Fruit fly (Drosophila melanogaster) whole organism, embryonic: ENCODE results near the gene CG32202.
A peak's percentile ranks its signal among the peaks of the same experiment; 100 is the strongest.

Experiments
- ATbp ChIP-seq: fragments of 200-800 bp; sonication (Bioruptor generic); optimal IDR thresholded peaks from 2 replicates; lab custom pipeline; 2017; ENCODE audit warnings: missing biosample characterization, mild to moderate bottlenecking, missing genetic modification characterization, missing genetic modification reagents
- Atf-2 ChIP-seq: fragments of 200-800 bp; sonication (Bioruptor generic); optimal IDR thresholded peaks from 2 replicates; lab custom pipeline; 2016; ENCODE audit warnings: missing biosample characterization, missing genetic modification characterization
- Awh ChIP-seq: fragments of 200-800 bp; sonication (Bioruptor generic); IDR thresholded peaks from 2 replicates; pipeline ENCODE4, ENCODE4 v1.3.6; 2022; ENCODE audit warnings: missing biosample characterization, missing genetic modification characterization
- Bdp1 ChIP-seq: fragments of 200-800 bp; sonication (Bioruptor generic); optimal IDR thresholded peaks from 3 replicates; lab custom pipeline; 2016; ENCODE audit warnings: missing biosample characterization, missing genetic modification characterization
- CG12104 ChIP-seq: fragments of 200-800 bp; sonication (Bioruptor generic); optimal IDR thresholded peaks from 3 replicates; lab custom pipeline; 2016; ENCODE audit warnings: missing biosample characterization, missing genetic modification characterization
- CG12299 ChIP-seq: fragments of 200-800 bp; sonication (Bioruptor generic); optimal IDR thresholded peaks from 2 replicates; lab custom pipeline; 2018; ENCODE audit warnings: missing biosample characterization, mild to moderate bottlenecking, missing genetic modification characterization
- CG12744 ChIP-seq: fragments of 200-800 bp; sonication (Bioruptor generic); optimal IDR thresholded peaks from 2 replicates; lab custom pipeline; 2016; ENCODE audit warnings: missing biosample characterization, missing genetic modification characterization
- CG12942 ChIP-seq: fragments of 200-800 bp; sonication (Bioruptor generic); optimal IDR thresholded peaks from 3 replicates; lab custom pipeline; 2016; ENCODE audit warnings: missing biosample characterization, missing genetic modification characterization
- CG14667 ChIP-seq: fragments of 200-800 bp; sonication (Bioruptor generic); IDR thresholded peaks from 2 replicates; pipeline ENCODE4 v1.3.6; 2022; ENCODE audit warnings: missing biosample characterization, missing genetic modification characterization
- CG17802 ChIP-seq: fragments of 200-800 bp; sonication (Bioruptor generic); optimal IDR thresholded peaks from 2 replicates; lab custom pipeline; 2018; ENCODE audit warnings: missing biosample characterization, mild to moderate bottlenecking, missing genetic modification characterization, moderate library complexity
- CG18619 ChIP-seq: fragments of 200-800 bp; sonication (Bioruptor generic); optimal IDR thresholded peaks from 3 replicates; lab custom pipeline; 2017; ENCODE audit warnings: missing biosample characterization, mild to moderate bottlenecking, missing genetic modification characterization
- CG2199 ChIP-seq: fragments of 200-800 bp; sonication (Bioruptor generic); IDR thresholded peaks from 3 replicates; pipeline ENCODE4 v1.3.6; 2022; ENCODE audit warnings: missing biosample characterization, missing genetic modification characterization
- CG2712 ChIP-seq: fragments of 200-800 bp; optimal IDR thresholded peaks from 3 replicates; lab custom pipeline; 2019; ENCODE audit warnings: missing biosample characterization, mild to moderate bottlenecking, missing genetic modification characterization, moderate library complexity
- CG2875 ChIP-seq: fragments of 200-800 bp; sonication (Bioruptor generic); optimal IDR thresholded peaks from 2 replicates; lab custom pipeline; 2017; ENCODE audit warnings: missing biosample characterization, mild to moderate bottlenecking, missing genetic modification characterization, missing genetic modification reagents
- CG30431 ChIP-seq: fragments of 200-800 bp; sonication (Bioruptor generic); optimal IDR thresholded peaks from 2 replicates; lab custom pipeline; 2017; ENCODE audit warnings: missing biosample characterization, missing genetic modification characterization
- CG31224 ChIP-seq: fragments of 200-800 bp; sonication (Bioruptor generic); IDR thresholded peaks from 2 replicates; pipeline ENCODE4 v1.3.6; 2022; ENCODE audit warnings: missing biosample characterization, missing genetic modification characterization
- CG32532 ChIP-seq: fragments of 200-800 bp; sonication (Bioruptor generic); IDR thresholded peaks from 2 replicates; pipeline ENCODE4 v1.3.6; 2022; ENCODE audit warnings: missing biosample characterization, missing genetic modification characterization
- CG6683 ChIP-seq: fragments of 200-800 bp; sonication (Bioruptor generic); optimal IDR thresholded peaks from 2 replicates; lab custom pipeline; 2017; ENCODE audit warnings: missing biosample characterization, mild to moderate bottlenecking, missing genetic modification characterization, missing genetic modification reagents
- CG9932 ChIP-seq: fragments of 200-800 bp; sonication (Bioruptor generic); IDR thresholded peaks from 2 replicates; pipeline ENCODE4 v1.3.6; 2022; ENCODE audit warnings: missing biosample characterization, missing genetic modification characterization
- D19A ChIP-seq: fragments of 200-800 bp; optimal IDR thresholded peaks from 3 replicates; lab custom pipeline; 2019; ENCODE audit warnings: missing biosample characterization, mild to moderate bottlenecking, missing genetic modification characterization, moderate library complexity
- Dfd ChIP-seq, 2 experiments: fragments of >200 bp; optimal IDR thresholded peaks; 2 replicates each; lab custom pipeline; 2017; ENCODE audit warnings: missing biosample characterization in 2 of 2, missing genetic modification characterization in 2 of 2
- Hmx ChIP-seq: fragments of 200-800 bp; sonication (Bioruptor generic); optimal IDR thresholded peaks from 2 replicates; lab custom pipeline; 2016; ENCODE audit warnings: missing biosample characterization, missing genetic modification characterization
- Hr39 ChIP-seq: fragments of >200 bp; optimal IDR thresholded peaks from 2 replicates; lab custom pipeline; 2017
- Kr ChIP-seq: fragments of 200-800 bp; sonication (Bioruptor generic); optimal IDR thresholded peaks from 2 replicates; lab custom pipeline; 2017; ENCODE audit warnings: missing biosample characterization, mild to moderate bottlenecking, missing genetic modification characterization
- Mad ChIP-seq: fragments of 200-800 bp; sonication (Bioruptor generic); optimal IDR thresholded peaks from 2 replicates; lab custom pipeline; 2016; ENCODE audit warnings: missing biosample characterization, missing genetic modification characterization
- Myb ChIP-seq: fragments of 200-800 bp; sonication (Bioruptor generic); optimal IDR thresholded peaks from 2 replicates; lab custom pipeline; 2016; ENCODE audit warnings: missing biosample characterization, missing genetic modification characterization
- NfI ChIP-seq: fragments of 200-800 bp; sonication (Bioruptor generic); optimal IDR thresholded peaks from 3 replicates; lab custom pipeline; 2018; ENCODE audit warnings: missing biosample characterization, mild to moderate bottlenecking, missing genetic modification characterization, moderate library complexity
- Optix ChIP-seq: fragments of 200-800 bp; sonication (Bioruptor generic); IDR thresholded peaks from 3 replicates; pipeline ENCODE4 v1.3.6; 2022; ENCODE audit warnings: missing biosample characterization, missing genetic modification characterization
- Ptx1 ChIP-seq: fragments of 200-800 bp; sonication (Bioruptor generic); IDR thresholded peaks from 2 replicates; pipeline ENCODE4 v1.3.6; 2022; ENCODE audit warnings: missing biosample characterization, missing genetic modification characterization
- Sox100B ChIP-seq: fragments of 200-800 bp; sonication (Bioruptor generic); optimal IDR thresholded peaks from 3 replicates; lab custom pipeline; 2018; ENCODE audit warnings: missing biosample characterization, mild to moderate bottlenecking, missing genetic modification characterization
- Sry-β ChIP-seq: fragments of 200-800 bp; sonication (Bioruptor generic); optimal IDR thresholded peaks from 2 replicates; lab custom pipeline; 2018; ENCODE audit warnings: missing biosample characterization, mild to moderate bottlenecking, missing genetic modification characterization, moderate library complexity
- Xbp1 ChIP-seq: fragments of 200-800 bp; sonication (Bioruptor generic); optimal IDR thresholded peaks from 3 replicates; lab custom pipeline; 2016; ENCODE audit warnings: missing biosample characterization, mild to moderate bottlenecking, missing genetic modification characterization
- amos ChIP-seq: fragments of 200-800 bp; sonication (Bioruptor generic); IDR thresholded peaks from 2 replicates; pipeline ENCODE4 v1.3.6; 2022; ENCODE audit warnings: missing biosample characterization, missing genetic modification characterization; ENCODE audit not compliant: partially characterized antibody
- aop ChIP-seq: fragments of 200-800 bp; sonication (Bioruptor generic); IDR thresholded peaks from 2 replicates; pipeline ENCODE4 v1.3.6; 2022; ENCODE audit warnings: missing biosample characterization, missing genetic modification characterization
- bowl ChIP-seq: fragments of 200-800 bp; sonication (Bioruptor generic); IDR thresholded peaks from 2 replicates; pipeline ENCODE4 v1.3.6; 2022; ENCODE audit warnings: missing biosample characterization, missing genetic modification characterization
- disco-r ChIP-seq: fragments of 200-800 bp; sonication (Bioruptor generic); optimal IDR thresholded peaks from 2 replicates; lab custom pipeline; 2016; ENCODE audit warnings: missing biosample characterization, missing genetic modification characterization
- en ChIP-seq: fragments of 200-800 bp; sonication (Bioruptor generic); optimal IDR thresholded peaks from 2 replicates; lab custom pipeline; 2016; ENCODE audit warnings: missing biosample characterization, missing genetic modification characterization
- eve ChIP-seq, 2 experiments: fragments of >200 bp; optimal IDR thresholded peaks; 2 replicates each; lab custom pipeline; 2017; ENCODE audit warnings: missing biosample characterization in 2 of 2, missing genetic modification characterization in 2 of 2
- eyg ChIP-seq: fragments of 200-800 bp; sonication (Bioruptor generic); optimal IDR thresholded peaks from 3 replicates; lab custom pipeline; 2016; ENCODE audit warnings: missing biosample characterization, missing genetic modification characterization
- gro ChIP-seq: fragments of 200-800 bp; sonication (Bioruptor generic); optimal IDR thresholded peaks from 2 replicates; lab custom pipeline; 2016; ENCODE audit warnings: missing biosample characterization, missing genetic modification characterization
- lola ChIP-seq, 3 experiments: fragments of >200 bp in 2 of 3; fragments of 200-800 bp in 1 of 3; sonication (Bioruptor generic) in 1 of 3; optimal IDR thresholded peaks; 2 replicates each; lab custom pipeline; 2017 to 2019; ENCODE audit warnings: missing biosample characterization in 3 of 3, missing genetic modification characterization in 3 of 3, mild to moderate bottlenecking in 1 of 3, moderate library complexity in 1 of 3
- mam ChIP-seq: fragments of 200-800 bp; sonication (Bioruptor generic); optimal IDR thresholded peaks from 3 replicates; lab custom pipeline; 2016; ENCODE audit warnings: missing biosample characterization, missing genetic modification characterization
- onecut ChIP-seq: fragments of 200-800 bp; sonication (Bioruptor generic); IDR thresholded peaks from 2 replicates; pipeline ENCODE4 v1.3.6; 2022; ENCODE audit warnings: missing biosample characterization, missing genetic modification characterization
- pan ChIP-seq, 4 experiments: fragments of >200 bp in 3 of 4; fragments of 200-800 bp in 1 of 4; sonication (Bioruptor generic) in 1 of 4; optimal IDR thresholded peaks in 3 of 4; IDR thresholded peaks in 1 of 4; 2 replicates each; pipeline versions ENCODE4 v1.3.6 to Lab custom; 2017 to 2022; ENCODE audit warnings: missing biosample characterization in 2 of 4, missing genetic modification characterization in 2 of 4, mixed read lengths in 1 of 4
- pho ChIP-seq: fragments of 200-800 bp; sonication (Bioruptor generic); optimal IDR thresholded peaks from 2 replicates; lab custom pipeline; 2016; ENCODE audit warnings: missing biosample characterization, missing genetic modification characterization
- pzg ChIP-seq: fragments of 200-800 bp; sonication (Bioruptor generic); optimal IDR thresholded peaks from 3 replicates; lab custom pipeline; 2018; ENCODE audit warnings: missing biosample characterization, mild to moderate bottlenecking, missing genetic modification characterization, moderate library complexity
- repo ChIP-seq: fragments of 200-800 bp; sonication (Bioruptor generic); optimal IDR thresholded peaks from 2 replicates; lab custom pipeline; 2016; ENCODE audit warnings: missing biosample characterization, missing genetic modification characterization
- sens ChIP-seq: fragments of 200-800 bp; sonication (Bioruptor generic); peaks from one replicate; lab custom pipeline; 2016; ENCODE audit warnings: missing biosample characterization, missing genetic modification characterization
- seq ChIP-seq: fragments of 200-800 bp; sonication (Bioruptor generic); IDR thresholded peaks from 2 replicates; pipeline ENCODE4 v1.3.6; 2022; ENCODE audit warnings: missing biosample characterization, missing genetic modification characterization
- unc-4 ChIP-seq: fragments of 200-800 bp; sonication (Bioruptor generic); IDR thresholded peaks from 2 replicates; pipeline ENCODE4 v1.3.6; 2022; ENCODE audit warnings: missing biosample characterization, missing genetic modification characterization; ENCODE audit not compliant: partially characterized antibody
- wor ChIP-seq: fragments of 200-800 bp; sonication (Bioruptor generic); IDR thresholded peaks from 2 replicates; pipeline ENCODE4 v1.3.6; 2022; ENCODE audit warnings: missing biosample characterization, missing genetic modification characterization
- yki ChIP-seq: fragments of >200 bp; optimal IDR thresholded peaks from 3 replicates; lab custom pipeline; 2018

The CG32202 gene

dm6 chr3L:18672203-18672602, 9.8 kb upstream of the CG32202 start (continued):
- TF ChIP-seq aop (GFP tag; lab: Robert Waterston, UW), result no peak
- no peak for TF ChIP-seq CG2199 (GFP tag; lab: Robert Waterston, UW)
- TF ChIP-seq Myb, result peak; percentile 40
- TF ChIP-seq pzg (GFP tag; lab: Kevin White, UChicago), result peak; percentile 51
- peak; percentile 86 for TF ChIP-seq sens (GFP tag; lab: Kevin White, UChicago)
- TF ChIP-seq Hmx (GFP tag; lab: Kevin White, UChicago), result no peak
- peak; percentile 14 for TF ChIP-seq pho
- TF ChIP-seq ATbp (GFP tag; lab: Kevin White, UChicago), result no peak
- 0 out of 2 replicates have a peak, but pooled peaks have one; percentile 11 for TF ChIP-seq unc-4 (GFP tag; lab: Robert Waterston, UW)
- TF ChIP-seq mam (GFP tag; lab: Kevin White, UChicago), result peak; percentile 32
- no peak for TF ChIP-seq Sox100B (GFP tag; lab: Kevin White, UChicago)
- TF ChIP-seq CG18619 (GFP tag; lab: Kevin White, UChicago), result no peak
- no peak for TF ChIP-seq yki
- no peak for TF ChIP-seq D19A (tag; lab: Kevin White, UChicago)
- TF ChIP-seq Kr (GFP tag; lab: Kevin White, UChicago), result peak; percentile 48
- TF ChIP-seq CG30431 (GFP tag; lab: Kevin White, UChicago), result no peak
- no peak for TF ChIP-seq CG12942 (GFP tag; lab: Kevin White, UChicago)
- no peak for TF ChIP-seq eyg (GFP tag; lab: Kevin White, UChicago)
- no peak for TF ChIP-seq lola (GFP tag; optimal IDR thresholded peaks at IDR 0.05; lab: Kevin White, UChicago)
- TF ChIP-seq CG14667, result no peak
- TF ChIP-seq Dfd (GFP tag; optimal IDR thresholded peaks at IDR 0.05; lab: Kevin White, UChicago), result no peak
- no peak for TF ChIP-seq CG6683
- TF ChIP-seq amos (GFP tag; lab: Robert Waterston, UW), result no peak
- TF ChIP-seq Sry-β, result no peak
- TF ChIP-seq CG12744 (GFP tag; lab: Kevin White, UChicago), result no peak
- no peak for TF ChIP-seq Ptx1
- TF ChIP-seq Atf-2 (GFP tag; lab: Kevin White, UChicago), result no peak
- TF ChIP-seq en (GFP tag; lab: Kevin White, UChicago), result no peak
- TF ChIP-seq onecut (GFP tag; lab: Robert Waterston, UW), result no peak
- no peak for TF ChIP-seq CG31224
- TF ChIP-seq Hr39 (lab: Kevin White, UChicago), result no peak
- no peak for TF ChIP-seq disco-r (GFP tag; lab: Kevin White, UChicago)
- no peak for TF ChIP-seq pan (optimal IDR thresholded peaks at IDR 0.05; lab: Kevin White, UChicago)
- peak in 1 of 2 experiments; percentile 30 for TF ChIP-seq pan (GFP tag; optimal IDR thresholded peaks at IDR 0.05 in 1 of 2, IDR thresholded peaks at IDR 0.05 in 1 of 2)
- TF ChIP-seq CG32532, result peak; percentile 42; the same call in 1 of the 2 replicates
- no peak for TF ChIP-seq Bdp1
- no peak for TF ChIP-seq Awh
- no peak for TF ChIP-seq CG2875 (GFP tag; lab: Kevin White, UChicago)
- TF ChIP-seq CG2712, result peak; percentile 17
- no peak for TF ChIP-seq CG12299 (tag; lab: Kevin White, UChicago)
- no peak for TF ChIP-seq CG17802 (tag; lab: Kevin White, UChicago)
- TF ChIP-seq NfI, result peak; percentile 14
- no peak for TF ChIP-seq gro (GFP tag; lab: Kevin White, UChicago)
- no peak for TF ChIP-seq Mad (GFP tag; lab: Kevin White, UChicago)
- no peak for TF ChIP-seq bowl
- no peak for TF ChIP-seq CG12104 (GFP tag; lab: Kevin White, UChicago)
- TF ChIP-seq wor (GFP tag; lab: Robert Waterston, UW), result no peak
- TF ChIP-seq CG9932 (GFP tag; lab: Robert Waterston, UW), result peak; percentile 15; the same call in 1 of the 2 replicates
- TF ChIP-seq repo (GFP tag; lab: Kevin White, UChicago), result no peak
- peak; percentile 19 for TF ChIP-seq Xbp1
- TF ChIP-seq Optix (GFP tag; lab: Robert Waterston, UW), result no peak
- TF ChIP-seq seq (GFP tag; lab: Robert Waterston, UW), result no peak; the same call in 1 of the 2 replicates
- no peak for TF ChIP-seq eve (GFP tag; optimal IDR thresholded peaks at IDR 0.05; lab: Kevin White, UChicago)
